Fruit fly (Drosophila melanogaster) whole organism, embryonic: ENCODE measurements around the gene CG32040.

Experiments used
- Asciz ChIP-seq: fragments of 200-800 bp; sonication (Bioruptor generic); optimal IDR thresholded peaks from 2 replicates; lab custom pipeline; 2017; ENCODE audit warnings: missing biosample characterization, mild to moderate bottlenecking, missing genetic modification characterization, missing genetic modification reagents
- CG11398 ChIP-seq: fragments of 200-800 bp; sonication (Bioruptor generic); optimal IDR thresholded peaks from 2 replicates; lab custom pipeline; 2016; ENCODE audit warnings: missing biosample characterization, missing genetic modification characterization
- CG11695 ChIP-seq: fragments of 200-800 bp; sonication (Bioruptor generic); IDR thresholded peaks from 3 replicates; pipeline ENCODE4 v1.3.6; 2022; ENCODE audit warnings: missing biosample characterization, missing genetic modification characterization
- CG13123 ChIP-seq: fragments of 200-800 bp; sonication (Bioruptor generic); optimal IDR thresholded peaks from 2 replicates; lab custom pipeline; 2016; ENCODE audit warnings: missing biosample characterization, missing genetic modification characterization
- CG13775 ChIP-seq: fragments of 200-800 bp; sonication (Bioruptor generic); optimal IDR thresholded peaks from 3 replicates; lab custom pipeline; 2017; ENCODE audit warnings: missing biosample characterization, mild to moderate bottlenecking, missing genetic modification characterization
- CG14441 ChIP-seq: fragments of 200-800 bp; sonication (Bioruptor generic); IDR thresholded peaks from 2 replicates; pipeline ENCODE4 v1.3.6; 2022; ENCODE audit warnings: missing biosample characterization, missing genetic modification characterization
- CG15269 ChIP-seq: fragments of 200-800 bp; sonication (Bioruptor generic); optimal IDR thresholded peaks from 2 replicates; lab custom pipeline; 2018; ENCODE audit warnings: missing biosample characterization, mild to moderate bottlenecking, missing genetic modification characterization, moderate library complexity
- CG17361 ChIP-seq: fragments of 200-800 bp; sonication (Bioruptor generic); IDR thresholded peaks from 3 replicates; pipeline ENCODE4 v1.3.6; 2022; ENCODE audit warnings: missing biosample characterization, missing genetic modification characterization
- CG17385 ChIP-seq: fragments of 200-800 bp; sonication (Bioruptor generic); optimal IDR thresholded peaks from 3 replicates; lab custom pipeline; 2018; ENCODE audit warnings: missing biosample characterization, mild to moderate bottlenecking, missing genetic modification characterization
- CG2120 ChIP-seq: fragments of 200-800 bp; sonication (Bioruptor generic); optimal IDR thresholded peaks from 3 replicates; lab custom pipeline; 2016; ENCODE audit warnings: missing biosample characterization, missing genetic modification characterization
- CG2129 ChIP-seq: fragments of 200-800 bp; sonication (Bioruptor generic); IDR thresholded peaks from 2 replicates; pipeline ENCODE4 v1.3.6; 2022; ENCODE audit warnings: missing biosample characterization, missing genetic modification characterization; ENCODE audit not compliant: partially characterized antibody
- CG2199 ChIP-seq: fragments of 200-800 bp; sonication (Bioruptor generic); IDR thresholded peaks from 3 replicates; pipeline ENCODE4 v1.3.6; 2022; ENCODE audit warnings: missing biosample characterization, missing genetic modification characterization
- CG6175 ChIP-seq: fragments of 200-800 bp; sonication (Bioruptor generic); IDR thresholded peaks from 3 replicates; pipeline ENCODE4 v1.3.6; 2022; ENCODE audit warnings: missing biosample characterization, missing genetic modification characterization
- CG6791 ChIP-seq: fragments of 200-800 bp; sonication (Bioruptor generic); IDR thresholded peaks from 3 replicates; pipeline ENCODE4 v1.3.6; 2022; ENCODE audit warnings: missing biosample characterization, missing genetic modification characterization; ENCODE audit not compliant: partially characterized antibody
- CG8290 ChIP-seq, 3 experiments: fragments of 200-800 bp; sonication (Bioruptor generic); optimal IDR thresholded peaks; 2 replicates each; lab custom pipeline; 2016 to 2019; ENCODE audit warnings: missing biosample characterization in 3 of 3, missing genetic modification characterization in 3 of 3, mild to moderate bottlenecking in 2 of 3, moderate library complexity in 1 of 3
- CG9727 ChIP-seq: fragments of 200-800 bp; sonication (Bioruptor generic); optimal IDR thresholded peaks from 3 replicates; lab custom pipeline; 2017; ENCODE audit warnings: missing biosample characterization, mild to moderate bottlenecking, missing genetic modification characterization
- CrebB ChIP-seq: fragments of 200-800 bp; sonication (Bioruptor generic); optimal IDR thresholded peaks from 3 replicates; lab custom pipeline; 2018; ENCODE audit warnings: missing biosample characterization, mild to moderate bottlenecking, missing genetic modification characterization
- D ChIP-seq, 2 experiments: fragments of 200-800 bp in 1 of 2; fragments of >200 bp in 1 of 2; sonication (Bioruptor generic) in 1 of 2; optimal IDR thresholded peaks; 2 replicates in 1 of 2; 3 replicates in 1 of 2; lab custom pipeline; 2017; ENCODE audit warnings: mild to moderate bottlenecking in 1 of 2, missing biosample characterization in 1 of 2, missing genetic modification characterization in 1 of 2, missing genetic modification reagents in 1 of 2
- Fer3 ChIP-seq: fragments of 200-800 bp; sonication (Bioruptor generic); optimal IDR thresholded peaks from 2 replicates; lab custom pipeline; 2018; ENCODE audit warnings: missing biosample characterization, mild to moderate bottlenecking, missing genetic modification characterization, moderate library complexity
- Oaz ChIP-seq: fragments of 200-800 bp; sonication (Bioruptor generic); IDR thresholded peaks from 2 replicates; pipeline ENCODE4 v1.3.6; 2022; ENCODE audit warnings: missing biosample characterization, missing genetic modification characterization
- Pdp1 ChIP-seq, 2 experiments: fragments of 200-800 bp; sonication (Bioruptor generic); optimal IDR thresholded peaks; 3 replicates each; lab custom pipeline; 2016; ENCODE audit warnings: missing biosample characterization in 2 of 2, missing genetic modification characterization in 2 of 2, mild to moderate bottlenecking in 1 of 2, moderate library complexity in 1 of 2
- Rfx ChIP-seq: fragments of 200-800 bp; sonication (Bioruptor generic); IDR thresholded peaks from 2 replicates; pipeline ENCODE4 v1.3.6; 2022; ENCODE audit warnings: missing biosample characterization, missing genetic modification characterization
- Trl ChIP-seq, 3 experiments: fragments of >200 bp in 2 of 3; fragments of 200-800 bp in 1 of 3; sonication (Bioruptor generic) in 1 of 3; optimal IDR thresholded peaks; 2 replicates in 1 of 3; 3 replicates in 2 of 3; lab custom pipeline; 2016 to 2017; ENCODE audit warnings: missing biosample characterization in 1 of 3, missing genetic modification characterization in 1 of 3
- ab ChIP-seq: fragments of 200-800 bp; sonication (Bioruptor generic); optimal IDR thresholded peaks from 2 replicates; lab custom pipeline; 2016; ENCODE audit warnings: missing biosample characterization, missing genetic modification characterization
- btn ChIP-seq: fragments of 200-800 bp; sonication (Bioruptor generic); optimal IDR thresholded peaks from 2 replicates; lab custom pipeline; 2016; ENCODE audit warnings: missing biosample characterization, missing genetic modification characterization
- chinmo ChIP-seq: fragments of 200-800 bp; sonication (Bioruptor generic); IDR thresholded peaks from 4 replicates; pipeline ENCODE4 v1.3.6; 2022; ENCODE audit warnings: missing biosample characterization, missing genetic modification characterization; ENCODE audit not compliant: partially characterized antibody
- crc ChIP-seq: fragments of 200-800 bp; sonication (Bioruptor generic); optimal IDR thresholded peaks from 2 replicates; lab custom pipeline; 2016; ENCODE audit warnings: missing biosample characterization, missing genetic modification characterization
- crol ChIP-seq: fragments of 200-800 bp; sonication (Bioruptor generic); IDR thresholded peaks from 2 replicates; pipeline ENCODE4 v1.3.6; 2022; ENCODE audit warnings: missing biosample characterization, missing genetic modification characterization
- dimm ChIP-seq: fragments of 200-800 bp; sonication (Bioruptor generic); IDR thresholded peaks from 2 replicates; pipeline ENCODE4 v1.3.6; 2022; ENCODE audit warnings: missing biosample characterization, missing genetic modification characterization
- fd3F ChIP-seq: fragments of 200-800 bp; sonication (Bioruptor generic); optimal IDR thresholded peaks from 2 replicates; lab custom pipeline; 2018; ENCODE audit warnings: missing biosample characterization, mild to moderate bottlenecking, missing genetic modification characterization, moderate library complexity
- fd96Cb ChIP-seq: fragments of 200-800 bp; sonication (Bioruptor generic); optimal IDR thresholded peaks from 2 replicates; lab custom pipeline; 2018; ENCODE audit warnings: missing biosample characterization, mild to moderate bottlenecking, missing genetic modification characterization, moderate library complexity
- gem ChIP-seq: fragments of 200-800 bp; sonication (Bioruptor generic); optimal IDR thresholded peaks from 2 replicates; lab custom pipeline; 2019; ENCODE audit warnings: missing biosample characterization, mild to moderate bottlenecking, missing genetic modification characterization, moderate library complexity
- h ChIP-seq: fragments of >200 bp; optimal IDR thresholded peaks from 2 replicates; lab custom pipeline; 2017
- hb ChIP-seq: fragments of 200-800 bp; sonication (Bioruptor generic); IDR thresholded peaks from 3 replicates; pipeline ENCODE4 v1.3.6; 2022; ENCODE audit warnings: missing biosample characterization, missing genetic modification characterization; ENCODE audit not compliant: partially characterized antibody
- maf-S ChIP-seq: fragments of 200-800 bp; sonication (Bioruptor generic); optimal IDR thresholded peaks from 2 replicates; lab custom pipeline; 2016; ENCODE audit warnings: missing biosample characterization, missing genetic modification characterization
- mirr ChIP-seq: fragments of 200-800 bp; sonication (Bioruptor generic); optimal IDR thresholded peaks from 3 replicates; lab custom pipeline; 2018; ENCODE audit warnings: missing biosample characterization, mild to moderate bottlenecking, missing genetic modification characterization
- nau ChIP-seq: fragments of 200-800 bp; sonication (Bioruptor generic); optimal IDR thresholded peaks from 3 replicates; lab custom pipeline; 2017; ENCODE audit warnings: missing biosample characterization, mild to moderate bottlenecking, missing genetic modification characterization, missing genetic modification reagents
- nerfin-1 ChIP-seq: fragments of 200-800 bp; sonication (Bioruptor generic); optimal IDR thresholded peaks from 3 replicates; lab custom pipeline; 2019; ENCODE audit warnings: missing biosample characterization, mild to moderate bottlenecking, missing genetic modification characterization, moderate library complexity
- otp ChIP-seq: fragments of 200-800 bp; sonication (Bioruptor generic); IDR thresholded peaks from 3 replicates; pipeline ENCODE4, ENCODE4 v1.3.6; 2022; ENCODE audit warnings: missing biosample characterization, missing genetic modification characterization
- p53 ChIP-seq: fragments of 200-800 bp; sonication (Bioruptor generic); optimal IDR thresholded peaks from 2 replicates; lab custom pipeline; 2016; ENCODE audit warnings: missing biosample characterization, missing genetic modification characterization
- pan ChIP-seq, 4 experiments: fragments of >200 bp in 3 of 4; fragments of 200-800 bp in 1 of 4; sonication (Bioruptor generic) in 1 of 4; optimal IDR thresholded peaks in 3 of 4; IDR thresholded peaks in 1 of 4; 2 replicates each; pipeline versions ENCODE4 v1.3.6 to Lab custom; 2017 to 2022; ENCODE audit warnings: missing biosample characterization in 2 of 4, missing genetic modification characterization in 2 of 4, mixed read lengths in 1 of 4
- pho ChIP-seq: fragments of 200-800 bp; sonication (Bioruptor generic); optimal IDR thresholded peaks from 2 replicates; lab custom pipeline; 2016; ENCODE audit warnings: missing biosample characterization, missing genetic modification characterization
- prd ChIP-seq, 3 experiments: fragments of >200 bp in 2 of 3; fragments of 200-800 bp in 1 of 3; sonication (Bioruptor generic) in 1 of 3; optimal IDR thresholded peaks in 2 of 3; IDR thresholded peaks in 1 of 3; 2 replicates in 2 of 3; 3 replicates in 1 of 3; pipeline versions ENCODE4 v1.3.6 to Lab custom; 2017 to 2022; ENCODE audit warnings: missing biosample characterization in 1 of 3, missing genetic modification characterization in 1 of 3
- pros ChIP-seq: fragments of 200-800 bp; sonication (Bioruptor generic); optimal IDR thresholded peaks from 3 replicates; lab custom pipeline; 2019; ENCODE audit warnings: missing biosample characterization, mild to moderate bottlenecking, missing genetic modification characterization, moderate library complexity
- tll ChIP-seq, 2 experiments: fragments of 200-800 bp in 1 of 2; fragments of >200 bp in 1 of 2; sonication (Bioruptor generic) in 1 of 2; optimal IDR thresholded peaks; 2 replicates each; lab custom pipeline; 2017 to 2019; ENCODE audit warnings: missing biosample characterization in 2 of 2, missing genetic modification characterization in 2 of 2, mild to moderate bottlenecking in 1 of 2, moderate library complexity in 1 of 2
- tna ChIP-seq: fragments of 200-800 bp; sonication (Bioruptor generic); IDR thresholded peaks from 2 replicates; pipeline ENCODE4 v1.3.6; 2022; ENCODE audit warnings: missing biosample characterization, missing genetic modification characterization; ENCODE audit not compliant: partially characterized antibody

CG32040 gene

DNA sequence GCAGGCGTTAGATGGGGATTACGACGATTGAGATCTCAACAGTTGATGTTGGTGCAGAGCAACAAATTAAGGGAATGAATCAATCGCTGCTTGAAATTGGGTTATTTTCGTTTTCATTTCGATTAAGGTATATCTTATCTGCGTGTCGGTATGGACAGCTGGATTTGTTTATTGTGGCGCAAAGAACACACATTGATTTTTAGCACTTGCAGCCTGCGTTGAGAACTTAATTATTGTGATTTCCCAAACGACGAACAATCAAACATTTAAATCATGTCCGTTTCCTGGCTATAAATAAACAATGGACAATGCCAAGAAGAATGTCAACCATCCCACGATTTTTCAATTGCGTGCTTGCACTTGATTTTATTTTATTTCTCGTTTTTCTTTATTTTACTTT lies 44.2 kb downstream of the CG32040 start (continued):
- TF ChIP-seq prd (optimal IDR thresholded peaks at IDR 0.05; lab: Kevin White, UChicago) (no peak), prd (GFP tag; IDR thresholded peaks at IDR 0.05; lab: Robert Waterston, UW) (no peak), CG11695 (GFP tag; lab: Robert Waterston, UW) (no peak), tna (no peak), CG15269 (tag; lab: Kevin White, UChicago) (no peak), CG13123 (GFP tag; lab: Kevin White, UChicago) (no peak), ab (no peak), CG2199 (no peak), pho (GFP tag; lab: Kevin White, UChicago) (no peak), gem (tag; lab: Kevin White, UChicago) (no peak), dimm (no peak), pros (GFP tag; lab: Kevin White, UChicago) (no peak), Fer3 (tag; lab: Kevin White, UChicago) (no peak), hb (GFP tag; lab: Robert Waterston, UW) (no peak), Oaz (GFP tag; lab: Robert Waterston, UW) (no peak), D (optimal IDR thresholded peaks at IDR 0.05; lab: Kevin White, UChicago) (no peak), D (GFP tag; optimal IDR thresholded peaks at IDR 0.05; lab: Kevin White, UChicago) (no peak), Rfx (GFP tag; lab: Robert Waterston, UW) (0 out of 2 replicates have a peak, but pooled peaks have one; percentile 1), p53 (GFP tag; lab: Kevin White, UChicago) (no peak), nau (GFP tag; lab: Kevin White, UChicago) (no peak), h (lab: Kevin White, UChicago) (no peak), CG13775 (GFP tag; lab: Kevin White, UChicago) (no peak), mirr (GFP tag; lab: Kevin White, UChicago) (peak; percentile 21), fd96Cb (tag; lab: Kevin White, UChicago) (no peak)

- TF ChIP-seq CG2129 (GFP tag; lab: Robert Waterston, UW), result no peak
- TF ChIP-seq CG8290 (GFP tag; optimal IDR thresholded peaks at IDR 0.05; lab: Kevin White, UChicago), result no peak
- TF ChIP-seq CG8290 (tag; optimal IDR thresholded peaks at IDR 0.05; lab: Kevin White, UChicago), result peak in 1 of 2 experiments; percentile 25
- TF ChIP-seq Trl (optimal IDR thresholded peaks at IDR 0.05; lab: Kevin White, UChicago), result peak; percentile 14 to 17
- no peak for TF ChIP-seq Trl (GFP tag; optimal IDR thresholded peaks at IDR 0.05; lab: Kevin White, UChicago)
- no peak for TF ChIP-seq prd (optimal IDR thresholded peaks at IDR 0.05; lab: Kevin White, UChicago)
- peak; percentile 31; the same call in 1 of the 3 replicates for TF ChIP-seq prd (GFP tag; IDR thresholded peaks at IDR 0.05; lab: Robert Waterston, UW)
- peak; percentile 69 for TF ChIP-seq crol (GFP tag; lab: Robert Waterston, UW)
- no peak for TF ChIP-seq CG11398
- no peak for TF ChIP-seq fd3F (GFP tag; lab: Kevin White, UChicago)
- no peak for TF ChIP-seq btn
- no peak for TF ChIP-seq nerfin-1 (tag; lab: Kevin White, UChicago)
- TF ChIP-seq maf-S (GFP tag; lab: Kevin White, UChicago), result no peak
- no peak for TF ChIP-seq CrebB (tag; lab: Kevin White, UChicago)
- TF ChIP-seq CG9727 (GFP tag; lab: Kevin White, UChicago), result peak; percentile 6
- TF ChIP-seq CG2120 (GFP tag; lab: Kevin White, UChicago), result no peak
- no peak for TF ChIP-seq Pdp1 (GFP tag; optimal IDR thresholded peaks at IDR 0.05; lab: Kevin White, UChicago)
- TF ChIP-seq CG14441 (GFP tag; lab: Robert Waterston, UW), result 0 out of 2 replicates have a peak, but pooled peaks have one; percentile 8
- TF ChIP-seq CG17385 (GFP tag; lab: Kevin White, UChicago), result no peak
- TF ChIP-seq CG6791 (GFP tag; lab: Robert Waterston, UW), result no peak
- no peak for TF ChIP-seq chinmo (GFP tag; lab: Robert Waterston, UW)
- peak in 1 of 2 experiments; percentile 46 for TF ChIP-seq pan (optimal IDR thresholded peaks at IDR 0.05; lab: Kevin White, UChicago)
- TF ChIP-seq pan (GFP tag; optimal IDR thresholded peaks at IDR 0.05 in 1 of 2, IDR thresholded peaks at IDR 0.05 in 1 of 2), result peak in 1 of 2 experiments; percentile 7
- no peak for TF ChIP-seq tll (GFP tag; optimal IDR thresholded peaks at IDR 0.05; lab: Kevin White, UChicago)
- TF ChIP-seq Asciz (GFP tag; lab: Kevin White, UChicago), result no peak
- 0 out of 3 replicates have a peak, but pooled peaks have one; percentile 38 for TF ChIP-seq otp
- TF ChIP-seq crc (GFP tag; lab: Kevin White, UChicago), result no peak
- TF ChIP-seq CG6175 (GFP tag; lab: Robert Waterston, UW), result peak; percentile 38; the same call in 1 of the 3 replicates
- no peak for TF ChIP-seq CG17361
Observed at dm6 chr3L:9398435-9398981, 44.7 kb downstream of the CG32040 start.
